Fruit fly (Drosophila melanogaster) ovary, adult (tissue): ENCODE measurements around the gene Fur1.

Experiments used
- CG17801 ChIP-seq: fragments of 200-800 bp; optimal IDR thresholded peaks from 2 replicates; lab custom pipeline; 2019; ENCODE audit warnings: missing biosample characterization, mild to moderate bottlenecking, missing genetic modification characterization, moderate library complexity; ENCODE audit not compliant: partially characterized antibody

Fur1 gene

dm6 chr3R:25453150-25453680, 19.6 kb downstream of the Fur1 start:
- TF ChIP-seq CG17801 (GFP tag; lab: Kevin White, UChicago), result no peak

- no peak for TF ChIP-seq CG17801 (GFP tag; lab: Kevin White, UChicago)
Observed at dm6 chr3R:25451832-25452231, 21.0 kb downstream of the Fur1 start.

- TF ChIP-seq CG17801 (GFP tag; lab: Kevin White, UChicago), result no peak
Observed at dm6 chr3R:25448737-25449136, 24.1 kb downstream of the Fur1 start.

dm6 chr3R:25448318-25448717, 24.5 kb downstream of the Fur1 start:
- peak; percentile 44 for TF ChIP-seq CG17801 (GFP tag; lab: Kevin White, UChicago)

dm6 chr3R:25447451-25447850, 25.4 kb downstream of the Fur1 start:
- no peak for TF ChIP-seq CG17801 (GFP tag; lab: Kevin White, UChicago)

dm6 chr3R:25446482-25447300, 26.2 kb downstream of the Fur1 start:
- TF ChIP-seq CG17801 (GFP tag; lab: Kevin White, UChicago), result no peak

dm6 chr3R:25445546-25446400, 27.1 kb downstream of the Fur1 start:
- no peak for TF ChIP-seq CG17801 (GFP tag; lab: Kevin White, UChicago)

dm6 chr3R:25438353-25438986, 34.4 kb downstream of the Fur1 start:
- no peak for TF ChIP-seq CG17801 (GFP tag; lab: Kevin White, UChicago)

dm6 chr3R:25437254-25437810, 35.5 kb downstream of the Fur1 start:
- no peak for TF ChIP-seq CG17801 (GFP tag; lab: Kevin White, UChicago)

dm6 chr3R:25427175-25427574, 45.7 kb downstream of the Fur1 start:
- no peak for TF ChIP-seq CG17801 (GFP tag; lab: Kevin White, UChicago)

dm6 chr3R:25400545-25400944, 72.3 kb downstream of the Fur1 start, which contains the start of gene Muc96D:
Muc96D (minus strand) TSS chr3R:25400645.
- no peak for TF ChIP-seq CG17801 (GFP tag; lab: Kevin White, UChicago)

- no peak for TF ChIP-seq CG17801 (GFP tag; lab: Kevin White, UChicago)
Observed at dm6 chr3R:25388522-25388921, 84.3 kb downstream of the Fur1 start.

- TF ChIP-seq CG17801 (GFP tag; lab: Kevin White, UChicago), result no peak
Observed at dm6 chr3R:25384206-25384605, 88.7 kb downstream of the Fur1 start.

dm6 chr3R:25383400-25383799, 89.5 kb downstream of the Fur1 start, which contains the start of gene CG31437:
CG31437 (plus strand) TSS chr3R:25383700.
- no peak for TF ChIP-seq CG17801 (GFP tag; lab: Kevin White, UChicago)
